Fruit fly (Drosophila melanogaster) ovary, adult (tissue): Measurements from ENCODE around the gene CG33688.

Experiments
- CG17801 ChIP-seq: fragments of 200-800 bp; optimal IDR thresholded peaks from 2 replicates; lab custom pipeline; 2019; ENCODE audit warnings: missing biosample characterization, mild to moderate bottlenecking, missing genetic modification characterization, moderate library complexity; ENCODE audit not compliant: partially characterized antibody

Gene CG33688

dm6 chr3L:16195476-16195958 lies 3.5 kb upstream of the CG33688 start:
- no peak for TF ChIP-seq CG17801 (GFP tag; lab: Kevin White, UChicago)

- no peak for TF ChIP-seq CG17801 (GFP tag; lab: Kevin White, UChicago)
Measured at dm6 chr3L:16196588-16197183, 2.3 kb upstream of the CG33688 start.

- no peak for TF ChIP-seq CG17801 (GFP tag; lab: Kevin White, UChicago)
Measured at dm6 chr3L:16197450-16197918, 1.5 kb upstream of the CG33688 start, which contains the start of gene CG33687. TSS of gene CG33687 (plus strand) at chr3L:16197868.

- no peak for TF ChIP-seq CG17801 (GFP tag; lab: Kevin White, UChicago)
Measured at dm6 chr3L:16199929-16200328, 909 bp downstream of the CG33688 start, which contains the start of gene CG33689. TSS of gene CG33689 (plus strand) at chr3L:16200229.

dm6 chr3L:16201028-16201427 lies 2.0 kb downstream of the CG33688 start, which contains the start of gene dls:
TSS of gene dls (plus strand) at chr3L:16201328.
- no peak for TF ChIP-seq CG17801 (GFP tag; lab: Kevin White, UChicago)

dm6 chr3L:16202550-16202949 lies 3.5 kb downstream of the CG33688 start:
- no peak for TF ChIP-seq CG17801 (GFP tag; lab: Kevin White, UChicago)

dm6 chr3L:16203236-16203635 lies 4.2 kb downstream of the CG33688 start:
- TF ChIP-seq CG17801 (GFP tag; lab: Kevin White, UChicago): no peak

dm6 chr3L:16204128-16204527 lies 5.1 kb downstream of the CG33688 start:
- no peak for TF ChIP-seq CG17801 (GFP tag; lab: Kevin White, UChicago)

- TF ChIP-seq CG17801 (GFP tag; lab: Kevin White, UChicago): no peak
Measured at dm6 chr3L:16208053-16208838, 9.2 kb downstream of the CG33688 start.

- no peak for TF ChIP-seq CG17801 (GFP tag; lab: Kevin White, UChicago)
Measured at dm6 chr3L:16208839-16209612, 10.0 kb downstream of the CG33688 start.

dm6 chr3L:16209641-16210040 lies 10.6 kb downstream of the CG33688 start:
- no peak for TF ChIP-seq CG17801 (GFP tag; lab: Kevin White, UChicago)

- no peak for TF ChIP-seq CG17801 (GFP tag; lab: Kevin White, UChicago)
Measured at dm6 chr3L:16211156-16211935, 12.3 kb downstream of the CG33688 start.

- no peak for TF ChIP-seq CG17801 (GFP tag; lab: Kevin White, UChicago)
Measured at dm6 chr3L:16211936-16212287, 12.9 kb downstream of the CG33688 start.

dm6 chr3L:16213201-16213600 lies 14.2 kb downstream of the CG33688 start:
- TF ChIP-seq CG17801 (GFP tag; lab: Kevin White, UChicago): no peak
